Worm (Caenorhabditis elegans): Measurements from ENCODE around the gene phf-32.

DNA sequence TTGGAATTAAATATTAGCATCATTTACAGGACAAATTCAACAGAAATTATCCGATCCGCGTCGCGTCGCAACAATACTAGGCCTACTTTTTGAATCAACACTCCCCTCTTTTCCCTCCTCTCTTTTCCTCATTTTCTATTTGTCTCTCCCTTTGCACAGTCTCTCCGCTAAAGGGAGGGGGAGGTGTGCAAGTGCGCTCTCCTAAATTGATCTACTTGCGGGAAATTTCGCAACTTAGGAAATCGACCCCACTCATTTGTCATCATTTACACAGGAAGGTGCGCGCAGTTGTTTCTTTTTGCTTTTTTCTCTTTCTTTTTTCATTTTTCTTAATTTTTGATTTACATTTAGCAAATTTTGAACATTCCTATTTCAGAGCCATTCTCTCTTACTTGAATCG, 23.8 kb upstream of the phf-32 start, which contains the start of gene C04B4.2:
- TF ChIP-seq F57C9.4 (tag; optimal IDR thresholded peaks at IDR 0.05) (no peak), fkh-3 (tag; optimal IDR thresholded peaks at IDR 0.05) (no peak), snpc-4 (GFP tag; optimal IDR thresholded peaks at IDR 0.05) (no peak), snpc-4 (tag; optimal IDR thresholded peaks at IDR 0.05) (no peak), tbx-9 (tag; optimal IDR thresholded peaks at IDR 0.05; ENCODE audit: borderline replicate concordance) (no peak)
